Fruit fly (Drosophila melanogaster) whole organism, prepupa: Measurements from ENCODE around the gene CG11634.

Experiments
- CG10631 ChIP-seq: fragments of 200-800 bp; sonication (Bioruptor generic); optimal IDR thresholded peaks from 2 replicates; lab custom pipeline; 2016; ENCODE audit warnings: missing biosample characterization, missing genetic modification characterization
- CG10669 ChIP-seq: fragments of 200-800 bp; sonication (Bioruptor generic); optimal IDR thresholded peaks from 3 replicates; lab custom pipeline; 2018; ENCODE audit warnings: missing biosample characterization, mild to moderate bottlenecking, missing genetic modification characterization, moderate library complexity
- CG11294 ChIP-seq: fragments of 200-800 bp; sonication (Bioruptor generic); IDR thresholded peaks from 2 replicates; pipeline ENCODE4 v1.3.6; 2022; ENCODE audit warnings: missing biosample characterization, missing genetic modification characterization
- CG11762 ChIP-seq: fragments of 200-800 bp; sonication (Bioruptor generic); optimal IDR thresholded peaks from 3 replicates; lab custom pipeline; 2016; ENCODE audit warnings: missing biosample characterization, missing genetic modification characterization; ENCODE audit not compliant: insufficient read depth
- CG11902 ChIP-seq: fragments of 200-800 bp; sonication (Bioruptor generic); optimal IDR thresholded peaks from 3 replicates; lab custom pipeline; 2016; ENCODE audit warnings: missing biosample characterization, missing genetic modification characterization
- CG1621 ChIP-seq: fragments of 200-800 bp; sonication (Bioruptor generic); optimal IDR thresholded peaks from 3 replicates; lab custom pipeline; 2018; ENCODE audit warnings: missing biosample characterization, mild to moderate bottlenecking, missing genetic modification characterization
- CG16779 ChIP-seq: fragments of 200-800 bp; sonication (Bioruptor generic); optimal IDR thresholded peaks from 3 replicates; lab custom pipeline; 2017; ENCODE audit warnings: missing biosample characterization, mild to moderate bottlenecking, missing genetic modification characterization
- CG3032 ChIP-seq: fragments of 200-800 bp; optimal IDR thresholded peaks from 2 replicates; lab custom pipeline; 2019; ENCODE audit warnings: missing biosample characterization, mild to moderate bottlenecking, missing genetic modification characterization, moderate library complexity
- CG31627 ChIP-seq: fragments of 200-800 bp; sonication (Bioruptor generic); optimal IDR thresholded peaks from 3 replicates; lab custom pipeline; 2016; ENCODE audit warnings: missing biosample characterization, missing genetic modification characterization
- CG34406 ChIP-seq: fragments of 200-800 bp; sonication (Bioruptor generic); optimal IDR thresholded peaks from 3 replicates; lab custom pipeline; 2016; ENCODE audit warnings: missing biosample characterization, missing genetic modification characterization
- CG3919 ChIP-seq: fragments of 200-800 bp; sonication (Bioruptor generic); optimal IDR thresholded peaks from 3 replicates; lab custom pipeline; 2016; ENCODE audit warnings: missing biosample characterization, missing genetic modification characterization
- CG4318 ChIP-seq: fragments of 200-800 bp; sonication (Bioruptor generic); optimal IDR thresholded peaks from 3 replicates; lab custom pipeline; 2017; ENCODE audit warnings: missing biosample characterization, mild to moderate bottlenecking, missing genetic modification characterization
- CG6276 ChIP-seq: fragments of 200-800 bp; sonication (Bioruptor generic); optimal IDR thresholded peaks from 2 replicates; lab custom pipeline; 2017; ENCODE audit warnings: missing biosample characterization, mild to moderate bottlenecking, missing genetic modification characterization
- CG6792 ChIP-seq: fragments of 200-800 bp; sonication (Bioruptor generic); optimal IDR thresholded peaks from 3 replicates; lab custom pipeline; 2016; ENCODE audit warnings: missing biosample characterization, missing genetic modification characterization
- CG6854 ChIP-seq: fragments of 200-800 bp; sonication (Bioruptor generic); optimal IDR thresholded peaks from 2 replicates; lab custom pipeline; 2017; ENCODE audit warnings: missing biosample characterization, mild to moderate bottlenecking, missing genetic modification characterization
- CG7368 ChIP-seq: fragments of 200-800 bp; sonication (Bioruptor generic); optimal IDR thresholded peaks from 3 replicates; lab custom pipeline; 2016; ENCODE audit warnings: missing biosample characterization, missing genetic modification characterization
- CG8119 ChIP-seq: fragments of 200-800 bp; sonication (Bioruptor generic); IDR thresholded peaks from 3 replicates; pipeline ENCODE4 v1.3.6; 2022; ENCODE audit warnings: missing biosample characterization, missing genetic modification characterization
- CG8319 ChIP-seq: fragments of 200-800 bp; sonication (Bioruptor generic); optimal IDR thresholded peaks from 3 replicates; lab custom pipeline; 2016; ENCODE audit warnings: missing biosample characterization, missing genetic modification characterization
- CG8632 ChIP-seq: fragments of 200-800 bp; sonication (Bioruptor generic); optimal IDR thresholded peaks from 3 replicates; lab custom pipeline; 2016; ENCODE audit warnings: missing biosample characterization, missing genetic modification characterization
- CG9139 ChIP-seq: fragments of 200-800 bp; sonication (Bioruptor generic); optimal IDR thresholded peaks from 3 replicates; lab custom pipeline; 2017; ENCODE audit warnings: missing biosample characterization, mild to moderate bottlenecking, missing genetic modification characterization
- Eip78C ChIP-seq: fragments of 200-800 bp; sonication (Bioruptor generic); peaks from one replicate; lab custom pipeline; 2016; ENCODE audit warnings: missing biosample characterization, missing genetic modification characterization
- Eip93F ChIP-seq: fragments of 200-800 bp; sonication (Bioruptor generic); optimal IDR thresholded peaks from 2 replicates; lab custom pipeline; 2016; ENCODE audit warnings: missing biosample characterization, mild to moderate bottlenecking, missing genetic modification characterization
- Ets21C ChIP-seq: fragments of 200-800 bp; sonication (Bioruptor generic); optimal IDR thresholded peaks from 3 replicates; lab custom pipeline; 2016; ENCODE audit warnings: missing biosample characterization, missing genetic modification characterization
- Ets96B ChIP-seq: fragments of 200-800 bp; optimal IDR thresholded peaks from 2 replicates; lab custom pipeline; 2019; ENCODE audit warnings: missing biosample characterization, mild to moderate bottlenecking, missing genetic modification characterization, moderate library complexity
- Gug ChIP-seq: fragments of 200-800 bp; sonication (Bioruptor generic); IDR thresholded peaks from 2 replicates; pipeline ENCODE4 v1.3.6; 2022; ENCODE audit warnings: missing biosample characterization, missing genetic modification characterization
- Hr38 ChIP-seq: sonication (Bioruptor generic); optimal IDR thresholded peaks from 2 replicates; lab custom pipeline; 2016; ENCODE audit warnings: missing biosample characterization, missing genetic modification characterization
- Hr39 ChIP-seq: fragments of 200-800 bp; sonication (Bioruptor generic); optimal IDR thresholded peaks from 2 replicates; lab custom pipeline; 2016; ENCODE audit warnings: missing biosample characterization, missing genetic modification characterization
- Hr4 ChIP-seq: fragments of 200-800 bp; sonication (Bioruptor generic); optimal IDR thresholded peaks from 3 replicates; lab custom pipeline; 2016; ENCODE audit warnings: missing biosample characterization, missing genetic modification characterization
- Lpt ChIP-seq: fragments of 200-800 bp; sonication (Bioruptor generic); optimal IDR thresholded peaks from 3 replicates; lab custom pipeline; 2016; ENCODE audit warnings: missing biosample characterization, missing genetic modification characterization
- OdsH ChIP-seq: fragments of 200-800 bp; sonication (Bioruptor generic); optimal IDR thresholded peaks from 3 replicates; lab custom pipeline; 2016; ENCODE audit warnings: missing biosample characterization, missing genetic modification characterization
- Smox ChIP-seq: fragments of 200-800 bp; sonication (Bioruptor generic); optimal IDR thresholded peaks from 3 replicates; lab custom pipeline; 2016; ENCODE audit warnings: missing biosample characterization, missing genetic modification characterization
- Sox14 ChIP-seq: fragments of 200-800 bp; sonication (Bioruptor generic); optimal IDR thresholded peaks from 3 replicates; lab custom pipeline; 2016; ENCODE audit warnings: missing biosample characterization, missing genetic modification characterization
- acj6 ChIP-seq: fragments of 200-800 bp; sonication (Bioruptor generic); optimal IDR thresholded peaks from 3 replicates; lab custom pipeline; 2016; ENCODE audit warnings: missing biosample characterization, missing genetic modification characterization
- cyc ChIP-seq: fragments of 200-800 bp; sonication (Bioruptor generic); optimal IDR thresholded peaks from 3 replicates; lab custom pipeline; 2016; ENCODE audit warnings: missing biosample characterization, missing genetic modification characterization
- dac ChIP-seq: fragments of 200-800 bp; sonication (Bioruptor generic); optimal IDR thresholded peaks from 2 replicates; lab custom pipeline; 2017; ENCODE audit warnings: missing biosample characterization, mild to moderate bottlenecking, missing genetic modification characterization
- dsx ChIP-seq: fragments of 200-800 bp; optimal IDR thresholded peaks from 3 replicates; lab custom pipeline; 2019; ENCODE audit warnings: missing biosample characterization, mild to moderate bottlenecking, missing genetic modification characterization, moderate library complexity; ENCODE audit not compliant: poor library complexity, severe bottlenecking
- eg ChIP-seq: fragments of 200-800 bp; sonication (Bioruptor generic); IDR thresholded peaks from 3 replicates; pipeline ENCODE4 v1.3.6; 2022; ENCODE audit warnings: missing biosample characterization, missing genetic modification characterization
- esn ChIP-seq: fragments of 200-800 bp; sonication (Bioruptor generic); optimal IDR thresholded peaks from 2 replicates; lab custom pipeline; 2016; ENCODE audit warnings: missing biosample characterization, mild to moderate bottlenecking, missing genetic modification characterization, moderate library complexity
- pdm3 ChIP-seq: fragments of 200-800 bp; sonication (Bioruptor generic); optimal IDR thresholded peaks from 3 replicates; lab custom pipeline; 2016; ENCODE audit warnings: missing biosample characterization, missing genetic modification characterization
- salr ChIP-seq, 2 experiments: fragments of 200-800 bp; sonication (Bioruptor generic); optimal IDR thresholded peaks; 3 replicates each; lab custom pipeline; 2016 to 2018; ENCODE audit warnings: missing biosample characterization in 2 of 2, missing genetic modification characterization in 2 of 2, mild to moderate bottlenecking in 1 of 2
- spab ChIP-seq: fragments of 200-800 bp; sonication (Bioruptor generic); optimal IDR thresholded peaks from 2 replicates; lab custom pipeline; 2017; ENCODE audit warnings: missing biosample characterization, mild to moderate bottlenecking, missing genetic modification characterization, missing genetic modification reagents
- ss ChIP-seq, 2 experiments: fragments of 200-800 bp; sonication (Bioruptor generic); optimal IDR thresholded peaks; 2 replicates in 1 of 2; 3 replicates in 1 of 2; lab custom pipeline; 2017 to 2018; ENCODE audit warnings: mild to moderate bottlenecking in 2 of 2, missing biosample characterization in 2 of 2, missing genetic modification characterization in 2 of 2, moderate library complexity in 1 of 2
- svp ChIP-seq: fragments of 200-800 bp; sonication (Bioruptor generic); peaks from one replicate; lab custom pipeline; 2016; ENCODE audit warnings: missing biosample characterization, missing genetic modification characterization
- vri ChIP-seq: fragments of 200-800 bp; sonication (Bioruptor generic); optimal IDR thresholded peaks from 3 replicates; lab custom pipeline; 2016; ENCODE audit warnings: missing biosample characterization, mild to moderate bottlenecking, missing genetic modification characterization

Gene CG11634

DNA sequence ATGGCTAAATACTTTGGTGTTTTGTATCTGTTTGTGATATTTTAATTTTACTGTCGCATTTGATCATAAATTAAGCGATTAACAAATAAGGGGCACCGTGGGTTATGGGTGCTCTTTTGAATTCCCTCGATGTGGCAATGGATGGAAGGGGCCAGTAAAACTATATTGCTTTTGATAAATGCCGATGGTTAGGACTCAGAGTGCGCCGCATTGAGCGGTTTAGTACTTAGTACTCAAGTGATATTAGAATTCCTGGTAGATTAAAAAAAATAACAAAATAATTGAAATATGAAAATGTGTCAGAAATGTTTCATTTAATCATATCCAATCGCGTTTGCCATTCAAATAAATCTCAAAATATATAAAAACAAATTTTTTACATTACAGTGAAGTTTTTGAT is at the start of gene CG11634:
Gene CG11634 (plus strand): TSS at position 301 of the 400 bp plus-strand sequence.
- TF ChIP-seq CG6276 (GFP tag; lab: Kevin White, UChicago): no peak
- no peak for TF ChIP-seq acj6 (GFP tag; lab: Kevin White, UChicago)
- TF ChIP-seq CG8319: no peak
- TF ChIP-seq CG31627 (GFP tag; lab: Kevin White, UChicago): no peak
- TF ChIP-seq CG16779 (tag; lab: Kevin White, UChicago): no peak
- no peak for TF ChIP-seq CG10631 (GFP tag; lab: Kevin White, UChicago)
- TF ChIP-seq CG8632 (GFP tag; lab: Kevin White, UChicago): no peak
- TF ChIP-seq CG6792 (GFP tag; lab: Kevin White, UChicago): no peak
- no peak for TF ChIP-seq svp (GFP tag; lab: Kevin White, UChicago)
- TF ChIP-seq CG11294 (GFP tag; lab: Robert Waterston, UW): no peak

DNA sequence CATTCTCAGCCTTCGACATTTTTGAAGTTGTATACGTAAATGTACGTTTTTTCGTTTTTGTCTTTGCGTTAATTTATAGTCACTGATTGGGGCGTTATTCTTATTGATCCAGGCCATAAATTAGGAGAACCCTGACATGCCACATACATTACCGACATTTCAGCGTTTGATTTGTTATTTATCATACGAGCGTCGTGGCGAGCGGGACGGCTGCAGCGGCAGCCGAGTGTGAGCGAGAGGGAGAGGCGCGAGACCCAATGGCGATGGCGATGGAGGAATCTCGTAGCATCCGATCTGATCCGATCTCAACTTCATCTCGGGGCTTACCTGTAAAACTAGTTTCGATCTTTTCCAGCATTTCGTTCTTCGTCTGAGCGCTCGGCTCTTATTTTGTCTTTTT is 49.7 kb upstream of the CG11634 start:
- peak in 1 of 2 experiments; percentile 32 for TF ChIP-seq ss (GFP tag; optimal IDR thresholded peaks at IDR 0.05; lab: Kevin White, UChicago)
- no peak for TF ChIP-seq Lpt (GFP tag; lab: Kevin White, UChicago)
- peak; percentile 20 for TF ChIP-seq CG9139 (GFP tag; lab: Kevin White, UChicago)
- no peak for TF ChIP-seq CG3032 (tag; lab: Kevin White, UChicago)

DNA sequence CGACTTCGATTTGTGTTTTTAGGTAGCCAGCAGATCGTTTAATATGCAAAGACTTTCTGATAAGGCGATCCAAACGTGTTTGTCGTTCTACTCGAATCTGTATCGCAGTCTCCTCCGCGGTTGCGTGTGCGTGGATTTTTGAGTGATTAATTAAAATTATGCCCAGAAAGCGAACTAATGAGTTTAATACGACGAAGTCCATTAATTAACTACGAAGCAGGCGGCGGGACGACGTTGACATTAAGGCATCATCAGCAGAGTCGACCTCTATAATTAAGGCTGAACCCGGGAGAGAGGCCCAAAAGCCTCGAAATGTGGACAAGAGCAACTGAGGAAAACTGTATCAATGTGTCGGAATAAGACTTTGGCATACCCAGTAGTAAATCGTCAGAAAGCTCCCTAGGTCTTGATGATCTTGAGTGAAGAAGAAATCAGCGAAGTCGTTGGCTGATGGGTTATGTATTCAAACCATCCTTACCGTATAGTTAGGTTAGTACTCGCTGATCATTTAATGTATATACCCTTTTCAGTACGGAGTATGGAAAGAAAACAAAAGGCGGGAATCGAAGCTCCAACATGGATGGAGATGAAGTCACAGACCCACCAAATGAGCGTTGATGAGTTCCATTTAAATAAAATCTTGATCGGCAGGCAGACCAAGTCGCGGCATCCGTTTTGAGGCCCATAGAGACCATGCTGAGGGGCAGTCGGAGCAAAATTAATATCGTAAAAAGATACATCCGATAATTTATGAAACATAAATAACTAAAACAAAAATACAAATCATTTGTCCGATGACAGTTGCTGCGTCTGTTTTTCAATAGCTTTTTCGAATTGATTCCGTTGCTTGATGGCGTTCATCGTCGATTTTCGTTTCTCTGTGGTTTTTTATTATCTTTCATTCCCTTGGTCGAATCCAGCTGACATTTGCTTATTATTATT is 48.8 kb upstream of the CG11634 start:
- TF ChIP-seq OdsH (GFP tag; lab: Kevin White, UChicago): peak; percentile 75
- peak; percentile 69 for TF ChIP-seq dsx
- TF ChIP-seq CG34406 (GFP tag; lab: Kevin White, UChicago): peak; percentile 84
- peak; percentile 68 for TF ChIP-seq Ets21C (GFP tag; lab: Kevin White, UChicago)
- peak; percentile 74 for TF ChIP-seq spab (GFP tag; lab: Kevin White, UChicago)
- TF ChIP-seq CG11902 (GFP tag; lab: Kevin White, UChicago): peak; percentile 90
- peak; percentile 90 for TF ChIP-seq CG31627 (GFP tag; lab: Kevin White, UChicago)
- TF ChIP-seq salr (GFP tag; optimal IDR thresholded peaks at IDR 0.05; lab: Kevin White, UChicago): peak; percentile 1 to 76
- peak; percentile 44 for TF ChIP-seq vri (GFP tag; lab: Kevin White, UChicago)
- no peak for TF ChIP-seq CG8119
- TF ChIP-seq CG6792 (GFP tag; lab: Kevin White, UChicago): peak; percentile 81
- peak; percentile 84 for TF ChIP-seq CG3919 (GFP tag; lab: Kevin White, UChicago)
- peak; percentile 93 for TF ChIP-seq Eip78C (GFP tag; lab: Kevin White, UChicago)
- TF ChIP-seq eg: no peak
- peak; percentile 74 for TF ChIP-seq Sox14 (GFP tag; lab: Kevin White, UChicago)
- peak; percentile 45 for TF ChIP-seq CG11762 (GFP tag; lab: Kevin White, UChicago)
- TF ChIP-seq Hr38: no peak
- TF ChIP-seq CG11294 (GFP tag; lab: Robert Waterston, UW): no peak
- peak; percentile 85 for TF ChIP-seq cyc
- peak; percentile 74 for TF ChIP-seq acj6 (GFP tag; lab: Kevin White, UChicago)
- TF ChIP-seq CG6854 (GFP tag; lab: Kevin White, UChicago): no peak
- TF ChIP-seq Hr39 (GFP tag; lab: Kevin White, UChicago): peak; percentile 90
- peak; percentile 80 for TF ChIP-seq CG7368
- TF ChIP-seq Gug (GFP tag; lab: Robert Waterston, UW): no peak
- peak; percentile 82 for TF ChIP-seq esn (GFP tag; lab: Kevin White, UChicago)
- peak; percentile 78 for TF ChIP-seq CG1621
- TF ChIP-seq svp (GFP tag; lab: Kevin White, UChicago): peak; percentile 94
- TF ChIP-seq Smox (GFP tag; lab: Kevin White, UChicago): peak; percentile 70
- TF ChIP-seq CG10669 (GFP tag; lab: Kevin White, UChicago): peak; percentile 82
- peak; percentile 81 for TF ChIP-seq pdm3 (GFP tag; lab: Kevin White, UChicago)
- no peak for TF ChIP-seq Eip93F
- peak; percentile 81 for TF ChIP-seq Ets96B
- TF ChIP-seq CG9139 (GFP tag; lab: Kevin White, UChicago): peak; percentile 2
- no peak for TF ChIP-seq CG6276 (GFP tag; lab: Kevin White, UChicago)
- no peak for TF ChIP-seq Hr4 (GFP tag; lab: Kevin White, UChicago)
- peak; percentile 77 for TF ChIP-seq CG8632 (GFP tag; lab: Kevin White, UChicago)
- no peak for TF ChIP-seq dac (GFP tag; lab: Kevin White, UChicago)
- TF ChIP-seq CG4318 (GFP tag; lab: Kevin White, UChicago): no peak
- no peak for TF ChIP-seq Lpt (GFP tag; lab: Kevin White, UChicago)
- TF ChIP-seq CG10631 (GFP tag; lab: Kevin White, UChicago): peak; percentile 72
